Worm (Caenorhabditis elegans) whole organism, young adult: ENCODE data around the gene srh-15.

Source experiments
- D2030.7 ChIP-seq: fragments of 200-800 bp; sonication (Bioruptor generic); IDR thresholded peaks from 2 replicates; pipeline ENCODE4 v1.3.6; 2022; ENCODE audit warnings: missing genetic modification reagents, missing genetic modification characterization, missing compliant biosample characterization
- F22D6.2 ChIP-seq: sonication (generic microtip); optimal IDR thresholded peaks from 2 replicates; lab custom pipeline; 2016; ENCODE audit warnings: mild to moderate bottlenecking, missing genetic modification characterization, missing compliant biosample characterization
- F37B4.10 ChIP-seq: fragments of 200-800 bp; sonication (Bioruptor generic); IDR thresholded peaks from 2 replicates; pipeline ENCODE4 v1.3.6; 2022; ENCODE audit warnings: missing genetic modification characterization, missing compliant biosample characterization
- F57C9.4 ChIP-seq: sonication (generic microtip); optimal IDR thresholded peaks from 2 replicates; lab custom pipeline; 2017; ENCODE audit warnings: mild to moderate bottlenecking, missing genetic modification characterization, missing compliant biosample characterization
- T07F8.4 ChIP-seq: sonication (generic microtip); optimal IDR thresholded peaks from 2 replicates; lab custom pipeline; 2016; ENCODE audit warnings: mild to moderate bottlenecking, missing genetic modification characterization, moderate library complexity, missing compliant biosample characterization
- Y53F4B.3 ChIP-seq: fragments of 200-800 bp; sonication (Bioruptor generic); IDR thresholded peaks from 2 replicates; pipeline ENCODE4 v1.3.6; 2022; ENCODE audit warnings: missing genetic modification reagents, missing genetic modification characterization, missing compliant biosample characterization
- Y67H2A.10 ChIP-seq: fragments of 200-800 bp; sonication (Bioruptor generic); conservative IDR thresholded peaks from 2 replicates; pipeline ENCODE4 v1.3.6; 2022; ENCODE audit warnings: missing genetic modification reagents, missing genetic modification characterization, missing compliant biosample characterization
- Y95B8A.8 ChIP-seq: fragments of 200-800 bp; sonication (Bioruptor generic); IDR thresholded peaks from 2 replicates; pipeline ENCODE4 v1.3.6; 2022; ENCODE audit warnings: missing genetic modification reagents, missing genetic modification characterization, missing compliant biosample characterization
- akir-1 ChIP-seq: fragments of 200-800 bp; sonication (Bioruptor generic); optimal IDR thresholded peaks from 2 replicates; lab custom pipeline; 2018; ENCODE audit warnings: mild to moderate bottlenecking, missing genetic modification characterization, moderate library complexity, missing compliant biosample characterization
- aptf-3 ChIP-seq: fragments of 200-800 bp; sonication (Bioruptor generic); IDR thresholded peaks from 2 replicates; pipeline ENCODE4 v1.3.6; 2022; ENCODE audit warnings: missing genetic modification characterization, missing compliant biosample characterization
- atf-7 ChIP-seq: sonication (generic microtip); optimal IDR thresholded peaks from 2 replicates; lab custom pipeline; 2017; ENCODE audit warnings: mild to moderate bottlenecking, missing genetic modification characterization, missing compliant biosample characterization
- attf-5 ChIP-seq: fragments of 200-800 bp; sonication (Bioruptor generic); optimal IDR thresholded peaks from 2 replicates; lab custom pipeline; 2018; ENCODE audit warnings: mild to moderate bottlenecking, missing genetic modification characterization, missing compliant biosample characterization
- attf-6 ChIP-seq: fragments of 200-800 bp; sonication (Bioruptor generic); IDR thresholded peaks from 2 replicates; pipeline ENCODE4 v1.3.6; 2022; ENCODE audit warnings: missing genetic modification reagents, missing genetic modification characterization, missing compliant biosample characterization
- bed-2 ChIP-seq: fragments of 200-800 bp; sonication (Bioruptor generic); IDR thresholded peaks from 2 replicates; pipeline ENCODE4 v1.3.6; 2022; ENCODE audit warnings: missing genetic modification reagents, missing genetic modification characterization, missing compliant biosample characterization
- ceh-100 ChIP-seq: fragments of 200-800 bp; sonication (Bioruptor generic); IDR thresholded peaks from 2 replicates; pipeline ENCODE4 v1.3.6; 2022; ENCODE audit warnings: missing genetic modification reagents, missing genetic modification characterization, missing compliant biosample characterization
- chd-7 ChIP-seq: sonication (generic microtip); optimal IDR thresholded peaks from 2 replicates; lab custom pipeline; 2016; ENCODE audit warnings: mild to moderate bottlenecking, missing genetic modification characterization, moderate library complexity, missing compliant biosample characterization
- ekl-4 ChIP-seq: fragments of 200-800 bp; sonication (Bioruptor generic); IDR thresholded peaks from 2 replicates; pipeline ENCODE4 v1.3.6; 2022; ENCODE audit warnings: missing genetic modification reagents, missing genetic modification characterization, missing compliant biosample characterization
- ets-4 ChIP-seq: fragments of 200-800 bp; sonication (Bioruptor generic); optimal IDR thresholded peaks from 2 replicates; lab custom pipeline; 2018; ENCODE audit warnings: mild to moderate bottlenecking, missing genetic modification characterization, missing compliant biosample characterization
- fkh-3 ChIP-seq: sonication (generic microtip); optimal IDR thresholded peaks from 2 replicates; lab custom pipeline; 2016; ENCODE audit warnings: mild to moderate bottlenecking, missing genetic modification characterization, missing compliant biosample characterization
- let-607 ChIP-seq, 2 experiments: fragments of 200-800 bp in 1 of 2; sonication (Bioruptor generic) in 1 of 2; sonication (generic microtip) in 1 of 2; optimal IDR thresholded peaks; 2 replicates each; lab custom pipeline; 2016 to 2018; ENCODE audit warnings: mild to moderate bottlenecking in 2 of 2, missing compliant biosample characterization in 2 of 2, missing genetic modification characterization in 2 of 2, moderate library complexity in 2 of 2, missing genotype in 1 of 2
- lin-54 ChIP-seq: fragments of 200-800 bp; sonication (Bioruptor generic); optimal IDR thresholded peaks from 2 replicates; lab custom pipeline; 2018; ENCODE audit warnings: mild to moderate bottlenecking, missing genetic modification characterization, missing compliant biosample characterization
- mel-28 ChIP-seq: sonication (generic microtip); optimal IDR thresholded peaks from 2 replicates; lab custom pipeline; 2016; ENCODE audit warnings: borderline replicate concordance, mild to moderate bottlenecking, missing genetic modification characterization, missing compliant biosample characterization
- nfya-2 ChIP-seq: fragments of 200-800 bp; sonication (Bioruptor generic); IDR thresholded peaks from 2 replicates; pipeline ENCODE4 v1.3.6; 2022; ENCODE audit warnings: missing genetic modification reagents, missing genetic modification characterization, missing compliant biosample characterization
- nhr-179 ChIP-seq: sonication (generic microtip); optimal IDR thresholded peaks from 2 replicates; lab custom pipeline; 2016; ENCODE audit warnings: mild to moderate bottlenecking, missing genetic modification characterization, missing compliant biosample characterization
- nhr-80 ChIP-seq: sonication (generic microtip); optimal IDR thresholded peaks from 2 replicates; lab custom pipeline; 2016; ENCODE audit warnings: missing genetic modification characterization, missing compliant biosample characterization
- nhr-90 ChIP-seq: sonication (generic microtip); optimal IDR thresholded peaks from 2 replicates; lab custom pipeline; 2016; ENCODE audit warnings: missing genotype, mild to moderate bottlenecking, missing genetic modification characterization, missing compliant biosample characterization
- pbrm-1 ChIP-seq: fragments of 200-800 bp; sonication (Bioruptor generic); IDR thresholded peaks from 2 replicates; pipeline ENCODE4 v1.3.6; 2022; ENCODE audit warnings: missing genetic modification reagents, missing genetic modification characterization, missing compliant biosample characterization
- rpc-1 ChIP-seq, 2 experiments: fragments of 150-350 bp in 1 of 2; sonication (generic microtip) in 1 of 2; optimal IDR thresholded peaks; 2 replicates each; lab custom pipeline; 2014 to 2018; ENCODE audit warnings: missing biosample characterization in 1 of 2, missing genetic modification characterization in 1 of 2, missing genetic modification reagents in 1 of 2, missing genotype in 1 of 2
- snpc-1.1 ChIP-seq: sonication (generic microtip); optimal IDR thresholded peaks from 2 replicates; lab custom pipeline; 2017; ENCODE audit warnings: missing genetic modification characterization, mild to moderate bottlenecking, missing compliant biosample characterization, antibody characterized with exemption, moderate library complexity, missing genotype, missing genetic modification reagents; ENCODE audit not compliant: insufficient read depth
- snpc-3.4 ChIP-seq: sonication (generic microtip); optimal IDR thresholded peaks from 2 replicates; lab custom pipeline; 2017; ENCODE audit warnings: missing genetic modification characterization, mild to moderate bottlenecking, missing compliant biosample characterization, antibody characterized with exemption, moderate library complexity, missing genotype, missing genetic modification reagents
- snpc-4 ChIP-seq, 5 experiments: fragments of 150-350 bp in 1 of 5; sonication (generic microtip) in 4 of 5; optimal IDR thresholded peaks; 2 replicates each; lab custom pipeline; 2014 to 2018; ENCODE audit warnings: missing genetic modification characterization in 5 of 5, missing biosample characterization in 3 of 5, antibody characterized with exemption in 2 of 5, mild to moderate bottlenecking in 2 of 5, missing compliant biosample characterization in 2 of 5, missing genotype in 2 of 5, moderate library complexity in 2 of 5, missing genetic modification reagents in 1 of 5
- tbx-9 ChIP-seq: sonication (generic microtip); optimal IDR thresholded peaks from 2 replicates; lab custom pipeline; 2016; ENCODE audit warnings: borderline replicate concordance, missing genetic modification characterization, inconsistent platforms, missing compliant biosample characterization
- xnd-1 ChIP-seq: sonication (generic microtip); optimal IDR thresholded peaks from 2 replicates; lab custom pipeline; 2016; ENCODE audit warnings: missing genotype, missing genetic modification reagents, missing genetic modification characterization, missing compliant biosample characterization
- zfh-2 ChIP-seq: fragments of 200-800 bp; sonication (Bioruptor generic); conservative IDR thresholded peaks from 2 replicates; pipeline ENCODE4 v1.3.6; 2022; ENCODE audit warnings: missing genetic modification reagents, missing genetic modification characterization, missing compliant biosample characterization

srh-15 gene

DNA sequence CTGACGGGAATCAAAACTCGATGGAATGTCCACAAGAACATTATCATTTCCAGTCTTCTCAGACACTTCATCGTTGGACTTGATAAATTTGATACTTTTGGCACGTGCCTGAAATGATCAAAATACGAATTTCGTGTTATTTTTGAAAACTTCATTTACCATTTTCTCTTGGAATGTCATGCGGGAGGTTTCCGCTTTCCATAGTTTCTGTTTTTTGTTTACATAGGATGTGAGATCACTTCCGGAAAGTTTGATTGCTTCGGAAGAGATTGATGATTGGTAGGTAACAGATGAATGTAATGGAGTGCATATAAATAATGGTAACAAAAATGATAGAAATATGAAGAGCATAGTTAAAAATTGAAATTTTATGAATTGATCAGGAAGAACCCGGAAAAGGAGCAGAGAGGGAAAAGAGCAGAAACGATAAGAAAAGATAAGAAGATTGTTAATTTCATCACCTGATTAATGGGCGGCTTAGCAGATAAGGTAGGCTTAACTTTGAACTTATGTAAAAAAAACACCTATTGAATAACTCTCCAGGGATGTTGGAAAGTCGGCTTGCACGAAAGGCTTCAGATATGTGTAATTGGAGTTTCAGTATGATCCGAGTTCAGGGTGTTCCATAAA is 37.0 kb downstream of the srh-15 start, which contains the start of gene F32H5.1:
TSS of gene F32H5.1 (minus strand) at position 386 of the 630 bp plus-strand sequence.
- TF ChIP-seq fkh-3 (tag; lab: Kevin White, UChicago), result no peak
- no peak for TF ChIP-seq akir-1 (GFP tag; lab: Kevin White, UChicago)
- TF ChIP-seq nhr-179 (tag; lab: Kevin White, UChicago), result no peak
- TF ChIP-seq D2030.7, result no peak
- peak; percentile 59 for TF ChIP-seq nhr-80 (tag; lab: Kevin White, UChicago)
- TF ChIP-seq ekl-4 (GFP tag; lab: Robert Waterston, UW), result no peak
- TF ChIP-seq zfh-2 (GFP tag; lab: Robert Waterston, UW), result no peak
- TF ChIP-seq Y53F4B.3 (GFP tag; lab: Robert Waterston, UW), result no peak
- no peak for TF ChIP-seq snpc-1.1 (tag; lab: Kevin White, UChicago)
- no peak for TF ChIP-seq F37B4.10 (GFP tag; lab: Robert Waterston, UW)
- no peak for TF ChIP-seq F57C9.4 (tag; lab: Kevin White, UChicago)
- 0 out of 2 replicates have a peak, but pooled peaks have one; percentile 29 for TF ChIP-seq Y95B8A.8
- no peak for TF ChIP-seq chd-7

DNA sequence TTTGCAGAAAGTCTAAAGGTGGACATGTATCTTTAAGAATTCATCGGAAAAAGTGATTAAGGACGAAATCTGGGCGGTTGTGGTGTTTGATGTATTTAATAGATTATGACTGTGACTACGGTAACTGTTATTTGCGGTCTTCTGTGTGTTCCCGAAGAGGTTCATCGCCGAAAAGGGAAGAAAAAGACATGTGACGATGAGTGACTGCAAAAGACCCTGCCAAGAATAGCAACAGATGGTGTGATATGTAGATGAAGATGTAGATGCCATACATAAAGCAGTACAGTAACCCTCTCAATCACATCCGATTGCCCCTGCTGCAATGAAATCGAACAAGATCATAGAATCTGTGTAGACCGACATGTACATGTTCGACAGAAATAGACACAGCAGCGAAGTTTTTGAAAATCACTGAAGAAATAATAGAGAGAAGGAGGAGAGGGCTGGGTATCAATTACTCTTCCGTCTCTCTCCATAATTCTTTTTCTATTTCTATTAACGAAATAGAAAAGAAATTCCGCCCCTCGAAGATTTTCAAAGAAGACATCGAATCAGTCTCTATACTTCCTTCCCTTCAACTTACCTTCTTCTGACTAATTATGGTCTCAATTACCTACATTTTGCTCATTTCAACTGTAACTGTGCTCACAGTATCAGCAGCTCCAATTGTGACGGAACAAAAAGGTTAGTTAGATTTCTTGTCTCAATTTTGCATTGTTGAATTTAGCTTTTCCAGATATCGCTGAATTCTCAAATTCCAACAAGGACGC is 38.2 kb downstream of the srh-15 start, which contains the start of gene F32H5.3:
TSS of gene F32H5.3 (plus strand) at position 513 of the 770 bp plus-strand sequence.
- TF ChIP-seq F57C9.4 (tag; lab: Kevin White, UChicago) (no peak), F22D6.2 (tag; lab: Kevin White, UChicago) (no peak), attf-5 (GFP tag; lab: Kevin White, UChicago) (no peak), ceh-100 (GFP tag; lab: Robert Waterston, UW) (no peak)
- TF ChIP-seq, all 124 proteins: peak for 0

DNA sequence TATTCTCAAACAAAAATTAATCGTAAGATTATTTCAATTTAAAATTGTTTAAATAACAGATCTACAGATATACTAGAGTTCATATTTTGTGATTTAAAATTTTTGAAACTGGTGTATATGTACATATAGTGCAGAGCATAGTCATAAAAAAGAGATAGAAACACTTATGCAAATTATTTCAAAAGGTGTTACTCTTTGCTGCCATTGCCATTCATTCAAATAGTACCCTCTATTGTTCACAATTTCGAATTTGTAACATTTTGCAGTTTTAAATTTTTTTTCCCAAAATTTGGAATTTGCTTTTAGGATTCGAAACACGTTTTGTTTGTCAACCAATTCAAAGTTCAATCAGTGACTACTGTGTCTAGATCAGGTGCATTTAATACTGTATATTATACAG is 39.5 kb downstream of the srh-15 start, which contains the start of gene F32H5.4:
TSS of gene F32H5.4 (plus strand) at position 301 of the 400 bp plus-strand sequence.
- TF ChIP-seq mel-28 (tag; lab: Kevin White, UChicago) (no peak), pbrm-1 (GFP tag; lab: Robert Waterston, UW) (no peak), snpc-3.4 (no peak), T07F8.4 (tag; lab: Kevin White, UChicago) (no peak), nfya-2 (GFP tag; lab: Robert Waterston, UW) (no peak), snpc-4 (GFP tag; optimal IDR thresholded peaks at IDR 0.05; lab: Kevin White, UChicago) (no peak), snpc-4 (tag; optimal IDR thresholded peaks at IDR 0.05; lab: Kevin White, UChicago) (no peak), Y95B8A.8 (no peak), tbx-9 (tag; lab: Kevin White, UChicago) (no peak), bed-2 (no peak), rpc-1 (optimal IDR thresholded peaks at IDR 0.05; lab: Kevin White, UChicago) (no peak), rpc-1 (tag; optimal IDR thresholded peaks at IDR 0.05; lab: Kevin White, UChicago) (no peak), F37B4.10 (GFP tag; lab: Robert Waterston, UW) (no peak), attf-6 (GFP tag; lab: Robert Waterston, UW) (no peak), let-607 (tag; optimal IDR thresholded peaks at IDR 0.05; lab: Kevin White, UChicago) (no peak), ets-4 (GFP tag; lab: Kevin White, UChicago) (no peak), xnd-1 (tag; lab: Kevin White, UChicago) (no peak), lin-54 (GFP tag; lab: Kevin White, UChicago) (no peak), atf-7 (tag; lab: Kevin White, UChicago) (no peak), Y67H2A.10 (GFP tag; lab: Robert Waterston, UW) (no peak), nhr-90 (tag; lab: Kevin White, UChicago) (no peak), aptf-3 (GFP tag; lab: Robert Waterston, UW) (no peak)
